Fruit fly (Drosophila melanogaster) S2 (cell line): ENCODE results near the gene Wdr81.

Experiments
- CG8478 ChIP-seq: fragments of >200 bp; optimal IDR thresholded peaks from 2 replicates; lab custom pipeline; 2018
- CTCF ChIP-seq, 2 experiments: fragments of >200 bp; optimal IDR thresholded peaks; 2 replicates each; lab custom pipeline; 2018

DNA sequence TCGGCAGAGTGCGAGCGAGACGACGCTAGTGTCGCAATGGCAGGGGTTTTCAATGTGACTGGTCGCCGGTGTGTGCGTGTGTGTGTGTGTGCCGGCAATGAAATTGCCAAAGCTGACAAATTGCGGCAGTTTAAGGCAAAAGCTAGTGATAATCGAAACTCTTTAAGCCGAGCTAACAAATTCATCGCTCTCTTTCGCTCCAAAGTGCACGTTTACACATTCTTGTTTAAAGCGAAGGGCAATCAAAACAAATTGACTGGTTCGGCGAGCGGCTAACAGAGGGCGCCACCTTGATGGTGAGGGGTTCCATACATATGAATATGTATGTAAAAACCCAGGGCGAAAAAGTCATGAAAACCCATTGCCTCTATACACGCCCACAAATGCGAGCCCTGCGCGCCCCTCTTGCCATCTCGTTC, 17.0 kb downstream of the Wdr81 start:
- TF ChIP-seq CG8478 (lab: Kevin White, UChicago) (no peak), CTCF (optimal IDR thresholded peaks at IDR 0.05; lab: Kevin White, UChicago) (peak; percentile 88 to 97)
